Worm (Caenorhabditis elegans) whole organism, mixed stage, embryonic: ENCODE results near the gene T02E9.5.

Experiments used
- M03D4.4 ChIP-seq: sonication (generic microtip); optimal IDR thresholded peaks from 2 replicates; lab custom pipeline; 2017; ENCODE audit warnings: mild to moderate bottlenecking, missing genetic modification characterization, missing compliant biosample characterization
- blmp-1 ChIP-seq: fragments of 150-350 bp; optimal IDR thresholded peaks from 2 replicates; lab custom pipeline; 2014; ENCODE audit warnings: missing biosample characterization, missing genetic modification characterization
- ceh-39 ChIP-seq: fragments of 150-350 bp; optimal IDR thresholded peaks from 2 replicates; lab custom pipeline; 2014; ENCODE audit warnings: missing biosample characterization, missing genetic modification characterization
- ces-1 ChIP-seq: fragments of 150-350 bp; optimal IDR thresholded peaks from 2 replicates; lab custom pipeline; 2014; ENCODE audit warnings: missing biosample characterization, missing genetic modification reagents, missing genetic modification characterization
- cnd-1 ChIP-seq: fragments of 200-800 bp; sonication (Bioruptor generic); optimal IDR thresholded peaks from 2 replicates; lab custom pipeline; 2018; ENCODE audit warnings: mild to moderate bottlenecking, missing genetic modification characterization, missing compliant biosample characterization
- drap-1 ChIP-seq: fragments of 200-800 bp; sonication (Bioruptor generic); optimal IDR thresholded peaks from 3 replicates; lab custom pipeline; 2018; ENCODE audit warnings: mild to moderate bottlenecking, missing genetic modification characterization, missing compliant biosample characterization
- elt-1 ChIP-seq: sonication (generic microtip); optimal IDR thresholded peaks from 2 replicates; lab custom pipeline; 2017; ENCODE audit warnings: missing genetic modification characterization, mild to moderate bottlenecking, missing compliant biosample characterization, antibody characterized with exemption, moderate library complexity, borderline replicate concordance; ENCODE audit not compliant: insufficient read depth
- elt-3 ChIP-seq: fragments of 150-350 bp; optimal IDR thresholded peaks from 2 replicates; lab custom pipeline; 2014; ENCODE audit warnings: missing biosample characterization, missing genetic modification characterization
- flh-1 ChIP-seq: fragments of 200-800 bp; sonication (Bioruptor generic); optimal IDR thresholded peaks from 2 replicates; lab custom pipeline; 2018; ENCODE audit warnings: mild to moderate bottlenecking, missing genetic modification characterization, moderate library complexity, missing compliant biosample characterization
- ham-2 ChIP-seq: fragments of 200-800 bp; sonication (Bioruptor generic); optimal IDR thresholded peaks from 2 replicates; lab custom pipeline; 2018; ENCODE audit warnings: mild to moderate bottlenecking, missing genetic modification characterization, missing compliant biosample characterization
- hlh-1 ChIP-seq: fragments of 150-350 bp; optimal IDR thresholded peaks from 2 replicates; lab custom pipeline; 2014; ENCODE audit warnings: missing biosample characterization, missing genetic modification reagents, missing genetic modification characterization
- lin-13 ChIP-seq: fragments of 150-350 bp; optimal IDR thresholded peaks from 2 replicates; lab custom pipeline; 2014; ENCODE audit warnings: missing biosample characterization, missing genetic modification characterization
- lin-32 ChIP-seq: fragments of 200-800 bp; sonication (Bioruptor generic); optimal IDR thresholded peaks from 2 replicates; lab custom pipeline; 2018; ENCODE audit warnings: mild to moderate bottlenecking, missing genetic modification characterization, missing compliant biosample characterization
- lsy-2 ChIP-seq: fragments of 150-350 bp; optimal IDR thresholded peaks from 2 replicates; lab custom pipeline; 2014; ENCODE audit warnings: missing biosample characterization, missing genetic modification characterization
- mab-5 ChIP-seq: fragments of 150-350 bp; optimal IDR thresholded peaks from 2 replicates; lab custom pipeline; 2014; ENCODE audit warnings: missing biosample characterization, missing genetic modification characterization
- mep-1 ChIP-seq: fragments of 150-350 bp; optimal IDR thresholded peaks from 2 replicates; lab custom pipeline; 2017; ENCODE audit warnings: missing biosample characterization, missing genetic modification reagents, missing genetic modification characterization, inconsistent platforms
- nhr-2 ChIP-seq: fragments of 150-350 bp; optimal IDR thresholded peaks from 2 replicates; lab custom pipeline; 2014; ENCODE audit warnings: missing biosample characterization, missing genetic modification characterization
- nhr-237 ChIP-seq: fragments of 150-350 bp; optimal IDR thresholded peaks from 2 replicates; lab custom pipeline; 2014; ENCODE audit warnings: missing biosample characterization, missing genetic modification characterization
- nhr-28 ChIP-seq: fragments of 150-350 bp; optimal IDR thresholded peaks from 2 replicates; lab custom pipeline; 2014; ENCODE audit warnings: missing biosample characterization, missing genetic modification characterization
- nhr-76 ChIP-seq: sonication (generic microtip); optimal IDR thresholded peaks from 2 replicates; lab custom pipeline; 2017; ENCODE audit warnings: missing biosample characterization, missing genetic modification characterization
- pha-4 ChIP-seq: fragments of 150-350 bp; optimal IDR thresholded peaks from 2 replicates; lab custom pipeline; 2018; ENCODE audit warnings: missing biosample characterization, missing genetic modification reagents, missing genetic modification characterization
- sem-2 ChIP-seq: fragments of 200-800 bp; sonication (Bioruptor generic); optimal IDR thresholded peaks from 2 replicates; lab custom pipeline; 2018; ENCODE audit warnings: mild to moderate bottlenecking, missing genetic modification characterization, missing compliant biosample characterization
- snpc-4 ChIP-seq: fragments of 150-350 bp; optimal IDR thresholded peaks from 2 replicates; lab custom pipeline; 2014; ENCODE audit warnings: missing biosample characterization, missing genetic modification characterization
- sptf-1 ChIP-seq: sonication (generic microtip); optimal IDR thresholded peaks from 2 replicates; lab custom pipeline; 2017; ENCODE audit warnings: mild to moderate bottlenecking, missing genetic modification characterization, moderate library complexity, missing compliant biosample characterization
- tbx-8 ChIP-seq: fragments of 200-800 bp; sonication (Bioruptor generic); optimal IDR thresholded peaks from 2 replicates; lab custom pipeline; 2018; ENCODE audit warnings: mild to moderate bottlenecking, missing genetic modification characterization, moderate library complexity, missing compliant biosample characterization
- unc-120 ChIP-seq: sonication (generic microtip); optimal IDR thresholded peaks from 2 replicates; lab custom pipeline; 2017; ENCODE audit warnings: missing genetic modification characterization, missing compliant biosample characterization; ENCODE audit not compliant: poor library complexity, severe bottlenecking
- unc-39 ChIP-seq: fragments of 150-350 bp; optimal IDR thresholded peaks from 2 replicates; lab custom pipeline; 2014; ENCODE audit warnings: missing biosample characterization, missing genetic modification characterization
- unc-62 ChIP-seq: fragments of 150-350 bp; optimal IDR thresholded peaks from 2 replicates; lab custom pipeline; 2014; ENCODE audit warnings: missing biosample characterization, missing genetic modification reagents, missing genetic modification characterization
- zip-8 ChIP-seq: fragments of 150-350 bp; optimal IDR thresholded peaks from 2 replicates; lab custom pipeline; 2014; ENCODE audit warnings: missing biosample characterization, missing genetic modification characterization
- ztf-11 ChIP-seq: fragments of 150-350 bp; optimal IDR thresholded peaks from 2 replicates; lab custom pipeline; 2014; ENCODE audit warnings: missing biosample characterization, missing genetic modification characterization

The T02E9.5 gene

ce11 chrV:11316801-11317200 lies 25.2 kb upstream of the T02E9.5 start, which contains the start of gene cutl-18:
Gene cutl-18 (minus strand): TSS chrV:11316901.
- TF ChIP-seq tbx-8 (GFP tag; lab: Kevin White, UChicago) (no peak), drap-1 (GFP tag; lab: Kevin White, UChicago) (no peak), nhr-76 (tag; lab: Kevin White, UChicago) (no peak), elt-3 (tag; lab: Kevin White, UChicago) (no peak), elt-1 (tag; lab: Kevin White, UChicago) (no peak), nhr-237 (tag; lab: Kevin White, UChicago) (no peak), sem-2 (no peak), unc-120 (tag; lab: Kevin White, UChicago) (no peak), nhr-28 (tag; lab: Kevin White, UChicago) (no peak), ces-1 (no peak)
- TF ChIP-seq, all 35 proteins: peak for 0

DNA sequence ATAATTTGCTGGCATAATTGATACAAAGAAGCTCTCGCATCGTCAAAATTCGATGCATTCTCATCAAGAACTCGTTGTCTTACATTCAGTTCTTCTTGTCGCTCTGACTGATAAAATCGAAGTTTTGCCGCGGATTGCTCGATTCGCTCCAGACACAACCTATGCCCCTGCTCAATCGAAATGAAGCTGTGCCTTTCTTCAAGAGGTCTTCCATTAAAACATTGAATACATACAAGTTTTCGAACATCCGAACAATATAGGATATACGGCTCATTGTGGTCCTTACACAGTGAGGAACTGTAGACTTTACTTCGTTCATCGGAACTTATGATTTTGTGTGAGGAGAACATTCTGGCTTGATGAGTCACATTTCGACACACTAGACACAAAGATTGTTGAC lies 21.2 kb upstream of the T02E9.5 start:
- no peak for TF ChIP-seq mab-5 (tag; lab: Kevin White, UChicago)
- TF ChIP-seq lin-13 (tag; lab: Kevin White, UChicago) = no peak
- TF ChIP-seq zip-8 (tag; lab: Kevin White, UChicago) = no peak
- no peak for TF ChIP-seq ztf-11
- TF ChIP-seq ceh-39 (tag; lab: Kevin White, UChicago) = no peak
- no peak for TF ChIP-seq unc-39
- no peak for TF ChIP-seq nhr-2 (tag; lab: Kevin White, UChicago)
- no peak for TF ChIP-seq flh-1 (GFP tag; lab: Kevin White, UChicago)
- TF ChIP-seq cnd-1 = no peak
- no peak for TF ChIP-seq elt-1 (tag; lab: Kevin White, UChicago)
- TF ChIP-seq unc-62 = no peak
- TF ChIP-seq lin-32 = no peak
- no peak for TF ChIP-seq sptf-1 (tag; lab: Kevin White, UChicago)
- no peak for TF ChIP-seq nhr-76 (tag; lab: Kevin White, UChicago)

DNA sequence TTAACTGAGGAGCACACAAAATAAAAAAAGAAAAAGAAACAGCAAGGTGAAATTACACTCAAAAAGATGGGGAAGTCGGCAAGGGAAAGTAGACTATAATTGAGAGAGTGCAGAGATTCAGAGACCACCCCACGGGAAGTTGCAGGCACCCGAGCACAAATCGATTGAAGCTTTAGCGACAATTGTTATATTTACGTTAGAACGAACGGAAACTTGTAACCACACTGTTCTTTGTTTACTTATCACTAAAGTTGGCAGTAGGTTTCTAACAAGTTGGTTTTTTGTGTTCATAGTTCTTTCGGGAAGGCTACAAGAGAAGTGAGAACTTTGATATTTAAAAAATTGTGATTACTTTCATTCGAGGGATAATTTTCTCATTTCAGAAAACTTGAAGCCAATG lies 20.3 kb upstream of the T02E9.5 start, which contains the start of gene F47G9.4:
Gene F47G9.4, minus strand, starts transcription at position 98 of the 400 bp plus-strand sequence.
- TF ChIP-seq nhr-2 (tag; lab: Kevin White, UChicago) (no peak), blmp-1 (tag; lab: Kevin White, UChicago) (no peak), pha-4 (tag; lab: Kevin White, UChicago) (peak; percentile 40), tbx-8 (GFP tag; lab: Kevin White, UChicago) (no peak), unc-120 (tag; lab: Kevin White, UChicago) (peak; percentile 19), lin-13 (tag; lab: Kevin White, UChicago) (no peak), zip-8 (tag; lab: Kevin White, UChicago) (no peak), mab-5 (tag; lab: Kevin White, UChicago) (no peak), ces-1 (no peak), hlh-1 (tag; lab: Kevin White, UChicago) (peak; percentile 48), unc-62 (no peak)

DNA sequence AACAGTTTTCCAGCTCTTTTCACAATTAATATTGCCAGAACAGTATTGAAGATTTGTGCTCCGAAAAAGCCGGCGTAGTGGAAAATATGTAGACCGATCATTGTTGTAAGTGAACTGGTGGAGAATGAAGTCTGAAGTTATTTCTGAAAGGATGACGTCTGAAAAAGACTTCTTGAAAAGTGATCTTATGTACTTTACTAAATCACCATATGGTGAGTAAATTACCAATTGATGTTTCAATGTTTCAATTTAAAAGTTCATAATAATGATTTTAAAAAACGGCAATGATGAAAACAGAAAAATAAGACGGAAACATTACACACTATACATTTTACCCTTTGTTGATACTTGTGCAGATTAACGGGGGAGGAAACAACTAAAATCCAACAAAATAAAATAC lies 18.3 kb upstream of the T02E9.5 start, which contains the start of gene str-141:
Gene str-141, minus strand, starts transcription at position 101 of the 400 bp plus-strand sequence.
- no peak for TF ChIP-seq mep-1

DNA sequence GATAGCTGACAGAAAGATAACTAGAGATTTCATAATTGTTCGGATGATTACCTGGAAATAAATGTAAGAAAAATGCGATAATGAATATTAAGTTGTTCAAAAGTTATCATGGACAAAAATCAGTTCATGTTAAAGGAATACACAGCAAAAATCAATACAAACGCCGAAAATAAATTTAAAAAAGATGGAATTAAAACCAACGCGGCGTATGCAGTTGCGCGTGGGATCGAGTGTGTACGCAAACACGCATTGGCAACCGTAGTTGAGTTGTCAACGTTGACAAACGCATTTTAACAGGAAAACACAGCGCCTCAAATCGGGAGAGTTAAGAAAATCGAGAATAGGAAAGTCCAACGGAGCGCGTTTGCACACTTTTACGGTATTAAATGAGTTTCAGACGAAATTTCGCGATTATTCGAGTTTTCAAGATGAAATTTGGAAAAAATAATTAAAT lies 15.1 kb upstream of the T02E9.5 start, which contains the start of gene tmed-10:
Gene tmed-10, minus strand, starts transcription at position 51 of the 454 bp plus-strand sequence.
- no peak for TF ChIP-seq unc-39
- no peak for TF ChIP-seq nhr-76 (tag; lab: Kevin White, UChicago)
- no peak for TF ChIP-seq ham-2
- TF ChIP-seq hlh-1 (tag; lab: Kevin White, UChicago) = peak; percentile 22
- TF ChIP-seq elt-3 (tag; lab: Kevin White, UChicago) = no peak
- TF ChIP-seq unc-62 = no peak
- no peak for TF ChIP-seq M03D4.4 (tag; lab: Kevin White, UChicago)
- peak; percentile 34 for TF ChIP-seq mep-1
- no peak for TF ChIP-seq zip-8 (tag; lab: Kevin White, UChicago)
- peak; percentile 70 for TF ChIP-seq ces-1
- no peak for TF ChIP-seq drap-1 (GFP tag; lab: Kevin White, UChicago)
- no peak for TF ChIP-seq blmp-1 (tag; lab: Kevin White, UChicago)
- TF ChIP-seq lin-13 (tag; lab: Kevin White, UChicago) = peak; percentile 6
- TF ChIP-seq pha-4 (tag; lab: Kevin White, UChicago) = peak; percentile 6
- TF ChIP-seq lin-32 = no peak
- TF ChIP-seq ztf-11 = no peak
- TF ChIP-seq tbx-8 (GFP tag; lab: Kevin White, UChicago) = no peak
- TF ChIP-seq elt-1 (tag; lab: Kevin White, UChicago) = no peak
- TF ChIP-seq snpc-4 (tag; lab: Kevin White, UChicago) = no peak
- TF ChIP-seq lsy-2 = peak; percentile 88
- no peak for TF ChIP-seq nhr-28 (tag; lab: Kevin White, UChicago)
- no peak for TF ChIP-seq ceh-39 (tag; lab: Kevin White, UChicago)
- peak; percentile 12 for TF ChIP-seq unc-120 (tag; lab: Kevin White, UChicago)
- TF ChIP-seq, all 35 proteins: peak for 7
